Worm (Caenorhabditis elegans): ENCODE results near the gene F35D2.3.

The F35D2.3 gene

ce11 chrII:7530944-7531343 is 39.5 kb upstream of the F35D2.3 start, which contains the start of gene wrt-1:
Gene wrt-1, plus strand, starts transcription at chrII:7530996.
- no peak for TF ChIP-seq egl-5 (tag; optimal IDR thresholded peaks at IDR 0.05)
- no peak for TF ChIP-seq mdl-1 (tag; optimal IDR thresholded peaks at IDR 0.05)
- TF ChIP-seq ama-1 (optimal IDR thresholded peaks at IDR 0.05), result peak; percentile 19
- TF ChIP-seq pqm-1 (tag; optimal IDR thresholded peaks at IDR 0.05), result no peak
- TF ChIP-seq nhr-23 (tag; optimal IDR thresholded peaks at IDR 0.05), result peak; percentile 41
- no peak for TF ChIP-seq elt-3 (tag; optimal IDR thresholded peaks at IDR 0.05)
- TF ChIP-seq fkh-10 (GFP tag; optimal IDR thresholded peaks at IDR 0.05), result no peak

ce11 chrII:7531478-7531877 is 38.9 kb upstream of the F35D2.3 start:
- peak in 1 of 3 experiments; percentile 63 for TF ChIP-seq elt-3 (tag; optimal IDR thresholded peaks at IDR 0.05)
- no peak for TF ChIP-seq egl-5 (tag; optimal IDR thresholded peaks at IDR 0.05)
- no peak for TF ChIP-seq nhr-77 (tag; optimal IDR thresholded peaks at IDR 0.05)
- no peak for TF ChIP-seq nhr-25 (tag; optimal IDR thresholded peaks at IDR 0.05)
- TF ChIP-seq nhr-43 (tag; optimal IDR thresholded peaks at IDR 0.05; ENCODE audit: poor library complexity, severe bottlenecking), result peak; percentile 59
- no peak for TF ChIP-seq ceh-9 (tag; optimal IDR thresholded peaks at IDR 0.05)
- no peak for TF ChIP-seq ceh-28 (tag; optimal IDR thresholded peaks at IDR 0.05)
- TF ChIP-seq ztf-11 (tag; optimal IDR thresholded peaks at IDR 0.05), result no peak
- TF ChIP-seq nhr-67 (tag; optimal IDR thresholded peaks at IDR 0.05), result no peak
- no peak for TF ChIP-seq daf-12 (tag; optimal IDR thresholded peaks at IDR 0.05)
- TF ChIP-seq mdl-1 (tag; optimal IDR thresholded peaks at IDR 0.05), result no peak
- TF ChIP-seq nhr-11 (tag; optimal IDR thresholded peaks at IDR 0.05), result no peak
- TF ChIP-seq fkh-10 (GFP tag; optimal IDR thresholded peaks at IDR 0.05), result no peak
- peak; percentile 52 for TF ChIP-seq nhr-23 (tag; optimal IDR thresholded peaks at IDR 0.05)
- TF ChIP-seq mml-1 (tag; optimal IDR thresholded peaks at IDR 0.05), result no peak
- TF ChIP-seq ztf-4 (tag; optimal IDR thresholded peaks at IDR 0.05), result no peak
- TF ChIP-seq ceh-82 (tag; optimal IDR thresholded peaks at IDR 0.05), result no peak

- TF ChIP-seq nhr-25 (tag; optimal IDR thresholded peaks at IDR 0.05) (peak; percentile 10), nhr-23 (tag; optimal IDR thresholded peaks at IDR 0.05) (peak; percentile 86), elt-1 (tag; optimal IDR thresholded peaks at IDR 0.05) (peak; percentile 6), lsy-12 (tag; optimal IDR thresholded peaks at IDR 0.05) (no peak), ZK546.5 (tag; optimal IDR thresholded peaks at IDR 0.05) (no peak)
Observed at ce11 chrII:7534369-7534768, 36.0 kb upstream of the F35D2.3 start, which contains the start of gene wrt-10. Gene wrt-10, minus strand, starts transcription at chrII:7534563.

- no peak for TF ChIP-seq egl-27 (tag; optimal IDR thresholded peaks at IDR 0.05)
- peak; percentile 7 for TF ChIP-seq pqm-1 (tag; optimal IDR thresholded peaks at IDR 0.05)
- TF ChIP-seq nhr-23 (tag; optimal IDR thresholded peaks at IDR 0.05), result no peak
- no peak for TF ChIP-seq hmg-11 (tag; optimal IDR thresholded peaks at IDR 0.05)
- no peak for TF ChIP-seq ceh-9 (tag; optimal IDR thresholded peaks at IDR 0.05)
- no peak for TF ChIP-seq snpc-4 (tag; optimal IDR thresholded peaks at IDR 0.05)
- no peak for TF ChIP-seq sea-2 (GFP tag; optimal IDR thresholded peaks at IDR 0.05)
- peak; percentile 56 for TF ChIP-seq elt-2 (tag; optimal IDR thresholded peaks at IDR 0.05)
- TF ChIP-seq nhr-25 (tag; optimal IDR thresholded peaks at IDR 0.05), result no peak
- TF ChIP-seq skn-1 (tag; optimal IDR thresholded peaks at IDR 0.05), result no peak
Observed at ce11 chrII:7534934-7535333, 35.5 kb upstream of the F35D2.3 start, which contains the start of gene ZK1290.13. Gene ZK1290.13, plus strand, starts transcription at chrII:7535006.

ce11 chrII:7537603-7538230 is 32.7 kb upstream of the F35D2.3 start, which contains the start of gene nfi-1:
Gene nfi-1, plus strand, starts transcription at chrII:7538180.
- TF ChIP-seq lin-15B (tag; optimal IDR thresholded peaks at IDR 0.05) (peak; percentile 68), mml-1 (tag; optimal IDR thresholded peaks at IDR 0.05) (no peak), pha-4 (tag; optimal IDR thresholded peaks at IDR 0.05) (peak; percentile 81), pqm-1 (tag; optimal IDR thresholded peaks at IDR 0.05) (no peak), lin-39 (tag; optimal IDR thresholded peaks at IDR 0.05) (peak; percentile 64), unc-62 (GFP tag; optimal IDR thresholded peaks at IDR 0.05) (no peak), snpc-4 (tag; optimal IDR thresholded peaks at IDR 0.05) (peak; percentile 66), nhr-25 (tag; optimal IDR thresholded peaks at IDR 0.05) (peak; percentile 22), nhr-23 (tag; optimal IDR thresholded peaks at IDR 0.05) (peak; percentile 13), nfya-1 (tag; optimal IDR thresholded peaks at IDR 0.05; ENCODE audit: insufficient read depth) (peak; percentile 79), hmg-11 (tag; optimal IDR thresholded peaks at IDR 0.05) (no peak), zag-1 (tag; optimal IDR thresholded peaks at IDR 0.05) (no peak)

Data from whole organism, L3 larva.